Fruit fly (Drosophila melanogaster) whole organism, embryonic: ENCODE data around the gene Fmr1.

Source experiments
- Aef1 ChIP-seq: fragments of 200-800 bp; sonication (Bioruptor generic); IDR thresholded peaks from 3 replicates; pipeline ENCODE4 v1.3.6; 2022; ENCODE audit warnings: missing biosample characterization, missing genetic modification characterization
- Bdp1 ChIP-seq: fragments of 200-800 bp; sonication (Bioruptor generic); optimal IDR thresholded peaks from 3 replicates; lab custom pipeline; 2016; ENCODE audit warnings: missing biosample characterization, missing genetic modification characterization
- CG10274 ChIP-seq: fragments of 200-800 bp; sonication (Bioruptor generic); optimal IDR thresholded peaks from 3 replicates; lab custom pipeline; 2017; ENCODE audit warnings: missing biosample characterization, mild to moderate bottlenecking, missing genetic modification characterization
- CG10431 ChIP-seq: fragments of 200-800 bp; sonication (Bioruptor generic); optimal IDR thresholded peaks from 3 replicates; lab custom pipeline; 2018; ENCODE audit warnings: missing biosample characterization, mild to moderate bottlenecking, missing genetic modification characterization
- CG17361 ChIP-seq: fragments of 200-800 bp; sonication (Bioruptor generic); IDR thresholded peaks from 3 replicates; pipeline ENCODE4 v1.3.6; 2022; ENCODE audit warnings: missing biosample characterization, missing genetic modification characterization
- CG2678 ChIP-seq: fragments of 200-800 bp; sonication (Bioruptor generic); optimal IDR thresholded peaks from 3 replicates; lab custom pipeline; 2019; ENCODE audit warnings: missing biosample characterization, mild to moderate bottlenecking, missing genetic modification characterization, moderate library complexity
- CG2875 ChIP-seq: fragments of 200-800 bp; sonication (Bioruptor generic); optimal IDR thresholded peaks from 2 replicates; lab custom pipeline; 2017; ENCODE audit warnings: missing biosample characterization, mild to moderate bottlenecking, missing genetic modification characterization, missing genetic modification reagents
- CG30020 ChIP-seq: fragments of 200-800 bp; optimal IDR thresholded peaks from 2 replicates; lab custom pipeline; 2019; ENCODE audit warnings: missing biosample characterization, mild to moderate bottlenecking, missing genetic modification characterization, moderate library complexity
- CG31441 ChIP-seq: fragments of 200-800 bp; sonication (Bioruptor generic); IDR thresholded peaks from 2 replicates; pipeline ENCODE4 v1.3.6; 2022; ENCODE audit warnings: missing biosample characterization, missing genetic modification characterization
- CG32532 ChIP-seq: fragments of 200-800 bp; sonication (Bioruptor generic); IDR thresholded peaks from 2 replicates; pipeline ENCODE4 v1.3.6; 2022; ENCODE audit warnings: missing biosample characterization, missing genetic modification characterization
- CG3281 ChIP-seq: fragments of 200-800 bp; sonication (Bioruptor generic); optimal IDR thresholded peaks from 3 replicates; lab custom pipeline; 2017; ENCODE audit warnings: missing biosample characterization, mild to moderate bottlenecking, missing genetic modification characterization
- CG34422 ChIP-seq: fragments of 200-800 bp; sonication (Bioruptor generic); IDR thresholded peaks from 3 replicates; pipeline ENCODE4 v1.3.6; 2022; ENCODE audit warnings: missing biosample characterization, missing genetic modification characterization
- CG3726 ChIP-seq: fragments of 200-800 bp; sonication (Bioruptor generic); IDR thresholded peaks from 3 replicates; pipeline ENCODE4, ENCODE4 v1.3.6; 2022; ENCODE audit warnings: missing biosample characterization, missing genetic modification characterization
- CG3838 ChIP-seq: fragments of 200-800 bp; sonication (Bioruptor generic); optimal IDR thresholded peaks from 3 replicates; lab custom pipeline; 2016; ENCODE audit warnings: missing biosample characterization, missing genetic modification characterization
- CG3847 ChIP-seq: fragments of 200-800 bp; sonication (Bioruptor generic); IDR thresholded peaks from 2 replicates; pipeline ENCODE4 v1.3.6; 2022; ENCODE audit warnings: missing biosample characterization, missing genetic modification characterization
- CG3995 ChIP-seq: fragments of 200-800 bp; sonication (Bioruptor generic); optimal IDR thresholded peaks from 3 replicates; lab custom pipeline; 2016; ENCODE audit warnings: missing biosample characterization, missing genetic modification characterization
- CG4820 ChIP-seq: fragments of 200-800 bp; sonication (Bioruptor generic); optimal IDR thresholded peaks from 3 replicates; lab custom pipeline; 2016; ENCODE audit warnings: missing biosample characterization, missing genetic modification characterization
- CG6813 ChIP-seq: fragments of 200-800 bp; sonication (Bioruptor generic); optimal IDR thresholded peaks from 2 replicates; lab custom pipeline; 2017; ENCODE audit warnings: missing biosample characterization, missing genetic modification characterization, mild to moderate bottlenecking, moderate library complexity, missing genetic modification reagents
- CG6854 ChIP-seq: fragments of 200-800 bp; sonication (Bioruptor generic); optimal IDR thresholded peaks from 3 replicates; lab custom pipeline; 2017; ENCODE audit warnings: missing biosample characterization, mild to moderate bottlenecking, missing genetic modification characterization
- CG7839 ChIP-seq: fragments of 200-800 bp; sonication (Bioruptor generic); optimal IDR thresholded peaks from 3 replicates; lab custom pipeline; 2018; ENCODE audit warnings: missing biosample characterization, mild to moderate bottlenecking, missing genetic modification characterization, moderate library complexity
- CG8281 ChIP-seq: fragments of 200-800 bp; sonication (Bioruptor generic); optimal IDR thresholded peaks from 2 replicates; lab custom pipeline; 2018; ENCODE audit warnings: missing biosample characterization, mild to moderate bottlenecking, missing genetic modification characterization, moderate library complexity
- CG8359 ChIP-seq: fragments of 200-800 bp; sonication (Bioruptor generic); optimal IDR thresholded peaks from 2 replicates; lab custom pipeline; 2017; ENCODE audit warnings: missing biosample characterization, mild to moderate bottlenecking, missing genetic modification characterization, borderline replicate concordance
- CG9215 ChIP-seq: fragments of 200-800 bp; sonication (Bioruptor generic); IDR thresholded peaks from 2 replicates; pipeline ENCODE4 v1.3.6; 2022; ENCODE audit warnings: missing biosample characterization, missing genetic modification characterization
- Doc3 ChIP-seq: fragments of 200-800 bp; sonication (Bioruptor generic); IDR thresholded peaks from 3 replicates; pipeline ENCODE4 v1.3.6; 2022; ENCODE audit warnings: missing biosample characterization, missing genetic modification characterization; ENCODE audit not compliant: partially characterized antibody
- Dref ChIP-seq: fragments of 200-800 bp; sonication (Bioruptor generic); IDR thresholded peaks from 2 replicates; pipeline ENCODE4 v1.3.6; 2022; ENCODE audit warnings: missing biosample characterization, missing genetic modification characterization
- HLH54F ChIP-seq: fragments of 200-800 bp; sonication (Bioruptor generic); optimal IDR thresholded peaks from 3 replicates; lab custom pipeline; 2016; ENCODE audit warnings: missing biosample characterization, missing genetic modification characterization
- Jarid2 ChIP-seq: fragments of 200-800 bp; sonication (Bioruptor generic); optimal IDR thresholded peaks from 3 replicates; lab custom pipeline; 2017; ENCODE audit warnings: mild to moderate bottlenecking, missing biosample characterization, missing genetic modification reagents, missing genetic modification characterization
- Lhr ChIP-seq: fragments of 200-800 bp; sonication (Bioruptor generic); optimal IDR thresholded peaks from 3 replicates; lab custom pipeline; 2017; ENCODE audit warnings: mild to moderate bottlenecking, missing biosample characterization, missing genetic modification reagents, missing genetic modification characterization
- Mrtf ChIP-seq: fragments of 200-800 bp; sonication (Bioruptor generic); IDR thresholded peaks from 3 replicates; pipeline ENCODE4 v1.3.6; 2022; ENCODE audit warnings: missing biosample characterization, missing genetic modification characterization
- Sox100B ChIP-seq: fragments of 200-800 bp; sonication (Bioruptor generic); optimal IDR thresholded peaks from 3 replicates; lab custom pipeline; 2018; ENCODE audit warnings: missing biosample characterization, mild to moderate bottlenecking, missing genetic modification characterization
- Tbp ChIP-seq: fragments of >200 bp; optimal IDR thresholded peaks from 2 replicates; lab custom pipeline; 2018; ENCODE audit warnings: missing biosample characterization, missing genetic modification characterization
- Xbp1 ChIP-seq: fragments of 200-800 bp; sonication (Bioruptor generic); optimal IDR thresholded peaks from 3 replicates; lab custom pipeline; 2016; ENCODE audit warnings: missing biosample characterization, mild to moderate bottlenecking, missing genetic modification characterization
- ap ChIP-seq: fragments of 200-800 bp; sonication (Bioruptor generic); IDR thresholded peaks from 2 replicates; pipeline ENCODE4 v1.3.6; 2022; ENCODE audit warnings: missing biosample characterization, missing genetic modification characterization
- ato ChIP-seq: fragments of 200-800 bp; sonication (Bioruptor generic); IDR thresholded peaks from 2 replicates; pipeline ENCODE4 v1.3.6; 2022; ENCODE audit warnings: missing biosample characterization, missing genetic modification characterization; ENCODE audit not compliant: partially characterized antibody
- da ChIP-seq: fragments of 200-800 bp; sonication (Bioruptor generic); optimal IDR thresholded peaks from 2 replicates; lab custom pipeline; 2016; ENCODE audit warnings: missing biosample characterization, missing genetic modification characterization
- eve ChIP-seq, 2 experiments: fragments of >200 bp; optimal IDR thresholded peaks; 2 replicates each; lab custom pipeline; 2017; ENCODE audit warnings: missing biosample characterization in 2 of 2, missing genetic modification characterization in 2 of 2
- eyg ChIP-seq: fragments of 200-800 bp; sonication (Bioruptor generic); optimal IDR thresholded peaks from 3 replicates; lab custom pipeline; 2016; ENCODE audit warnings: missing biosample characterization, missing genetic modification characterization
- gcm2 ChIP-seq: fragments of 200-800 bp; sonication (Bioruptor generic); optimal IDR thresholded peaks from 2 replicates; lab custom pipeline; 2016; ENCODE audit warnings: missing biosample characterization, missing genetic modification characterization
- grn ChIP-seq: fragments of 200-800 bp; sonication (Bioruptor generic); optimal IDR thresholded peaks from 3 replicates; lab custom pipeline; 2017; ENCODE audit warnings: missing biosample characterization, missing genetic modification characterization
- gro ChIP-seq: fragments of 200-800 bp; sonication (Bioruptor generic); optimal IDR thresholded peaks from 2 replicates; lab custom pipeline; 2016; ENCODE audit warnings: missing biosample characterization, missing genetic modification characterization
- h ChIP-seq: fragments of >200 bp; optimal IDR thresholded peaks from 2 replicates; lab custom pipeline; 2017
- lmd ChIP-seq: fragments of 200-800 bp; sonication (Bioruptor generic); IDR thresholded peaks from 2 replicates; pipeline ENCODE4 v1.3.6; 2022; ENCODE audit warnings: missing biosample characterization, missing genetic modification characterization
- luna ChIP-seq: fragments of 200-800 bp; sonication (Bioruptor generic); optimal IDR thresholded peaks from 2 replicates; lab custom pipeline; 2016; ENCODE audit warnings: missing biosample characterization, missing genetic modification characterization
- onecut ChIP-seq: fragments of 200-800 bp; sonication (Bioruptor generic); IDR thresholded peaks from 2 replicates; pipeline ENCODE4 v1.3.6; 2022; ENCODE audit warnings: missing biosample characterization, missing genetic modification characterization
- pita ChIP-seq: fragments of 200-800 bp; sonication (Bioruptor generic); optimal IDR thresholded peaks from 2 replicates; lab custom pipeline; 2017; ENCODE audit warnings: missing biosample characterization, mild to moderate bottlenecking, missing genetic modification characterization
- prd ChIP-seq, 3 experiments: fragments of >200 bp in 2 of 3; fragments of 200-800 bp in 1 of 3; sonication (Bioruptor generic) in 1 of 3; optimal IDR thresholded peaks in 2 of 3; IDR thresholded peaks in 1 of 3; 2 replicates in 2 of 3; 3 replicates in 1 of 3; pipeline versions ENCODE4 v1.3.6 to Lab custom; 2017 to 2022; ENCODE audit warnings: missing biosample characterization in 1 of 3, missing genetic modification characterization in 1 of 3
- row ChIP-seq: fragments of 200-800 bp; sonication (Bioruptor generic); IDR thresholded peaks from 3 replicates; pipeline ENCODE4 v1.3.6; 2022; ENCODE audit warnings: missing biosample characterization, missing genetic modification characterization
- slp2 ChIP-seq: fragments of 200-800 bp; sonication (Bioruptor generic); optimal IDR thresholded peaks from 2 replicates; lab custom pipeline; 2016; ENCODE audit warnings: missing biosample characterization, missing genetic modification characterization
- tna ChIP-seq: fragments of 200-800 bp; sonication (Bioruptor generic); IDR thresholded peaks from 2 replicates; pipeline ENCODE4 v1.3.6; 2022; ENCODE audit warnings: missing biosample characterization, missing genetic modification characterization; ENCODE audit not compliant: partially characterized antibody
- ttk ChIP-seq: fragments of 200-800 bp; sonication (Bioruptor generic); IDR thresholded peaks from 2 replicates; pipeline ENCODE4 v2.1.2; 2022; ENCODE audit warnings: missing biosample characterization, missing genetic modification characterization
- zen2 ChIP-seq: fragments of 200-800 bp; sonication (Bioruptor generic); IDR thresholded peaks from 3 replicates; pipeline ENCODE4 v1.3.6; 2022; ENCODE audit warnings: missing biosample characterization, missing genetic modification characterization; ENCODE audit not compliant: partially characterized antibody

Fmr1 gene

dm6 chr3R:10084914-10085313, 25.0 kb downstream of the Fmr1 start (continued):
- TF ChIP-seq CG10431 (GFP tag; lab: Kevin White, UChicago): no peak
- no peak for TF ChIP-seq prd (optimal IDR thresholded peaks at IDR 0.05; lab: Kevin White, UChicago)
- peak; percentile 66 for TF ChIP-seq prd (GFP tag; IDR thresholded peaks at IDR 0.05; lab: Robert Waterston, UW)
- peak; percentile 74 for TF ChIP-seq HLH54F (GFP tag; lab: Kevin White, UChicago)
- TF ChIP-seq CG2875: no peak
- TF ChIP-seq CG6813 (GFP tag; lab: Kevin White, UChicago): peak; percentile 21
- no peak for TF ChIP-seq h
- peak; percentile 65; the same call in 1 of the 2 replicates for TF ChIP-seq lmd (GFP tag; lab: Robert Waterston, UW)
- peak; percentile 50 for TF ChIP-seq CG3847 (GFP tag; lab: Robert Waterston, UW)
- TF ChIP-seq slp2 (GFP tag; lab: Kevin White, UChicago): no peak
- TF ChIP-seq CG32532 (GFP tag; lab: Robert Waterston, UW): peak; percentile 82
- TF ChIP-seq row (GFP tag; lab: Robert Waterston, UW): peak; percentile 62
- peak; percentile 9 for TF ChIP-seq eyg (GFP tag; lab: Kevin White, UChicago)
- 0 out of 3 replicates have a peak, but pooled peaks have one; percentile 40 for TF ChIP-seq Mrtf (GFP tag; lab: Robert Waterston, UW)
- TF ChIP-seq eve (GFP tag; optimal IDR thresholded peaks at IDR 0.05; lab: Kevin White, UChicago): no peak
- TF ChIP-seq tna (GFP tag; lab: Robert Waterston, UW): no peak
- TF ChIP-seq CG2678 (tag; lab: Kevin White, UChicago): peak; percentile 70
- no peak for TF ChIP-seq zen2 (GFP tag; lab: Robert Waterston, UW)
- no peak for TF ChIP-seq Doc3 (GFP tag; lab: Robert Waterston, UW)
- TF ChIP-seq CG31441 (GFP tag; lab: Robert Waterston, UW): no peak
- no peak for TF ChIP-seq CG8281
- no peak for TF ChIP-seq ato (GFP tag; lab: Robert Waterston, UW)
- no peak for TF ChIP-seq CG8359 (GFP tag; lab: Kevin White, UChicago)
- 0 out of 3 replicates have a peak, but pooled peaks have one; percentile 11 for TF ChIP-seq CG17361 (GFP tag; lab: Robert Waterston, UW)
- TF ChIP-seq CG3726 (GFP tag; lab: Robert Waterston, UW): no peak
- TF ChIP-seq ap: no peak
- no peak for TF ChIP-seq Sox100B (GFP tag; lab: Kevin White, UChicago)
- TF ChIP-seq Aef1 (GFP tag; lab: Robert Waterston, UW): peak; percentile 69
- TF ChIP-seq Lhr (GFP tag; lab: Kevin White, UChicago): no peak
- TF ChIP-seq grn (GFP tag; lab: Kevin White, UChicago): no peak
- TF ChIP-seq gro (GFP tag; lab: Kevin White, UChicago): peak; percentile 58
- peak; percentile 67 for TF ChIP-seq CG9215
- peak; percentile 79 for TF ChIP-seq CG3281 (GFP tag; lab: Kevin White, UChicago)
- peak; percentile 35 for TF ChIP-seq luna (GFP tag; lab: Kevin White, UChicago)
- TF ChIP-seq Tbp: no peak
- no peak for TF ChIP-seq Jarid2 (GFP tag; lab: Kevin White, UChicago)
- TF ChIP-seq gcm2: no peak
- peak; percentile 16 for TF ChIP-seq CG3995 (GFP tag; lab: Kevin White, UChicago)
- TF ChIP-seq Bdp1 (GFP tag; lab: Kevin White, UChicago): no peak
- no peak for TF ChIP-seq CG6854 (GFP tag; lab: Kevin White, UChicago)
- TF ChIP-seq ttk (GFP tag; lab: Robert Waterston, UW): peak; percentile 52
- TF ChIP-seq da (GFP tag; lab: Kevin White, UChicago): no peak
- no peak for TF ChIP-seq Dref (GFP tag; lab: Robert Waterston, UW)
- no peak for TF ChIP-seq onecut (GFP tag; lab: Robert Waterston, UW)
- no peak for TF ChIP-seq CG3838
- no peak for TF ChIP-seq CG4820
- TF ChIP-seq CG10274 (GFP tag; lab: Kevin White, UChicago): peak; percentile 22
- peak; percentile 29 for TF ChIP-seq Xbp1 (GFP tag; lab: Kevin White, UChicago)
- no peak for TF ChIP-seq CG30020 (tag; lab: Kevin White, UChicago)
- TF ChIP-seq CG7839 (tag; lab: Kevin White, UChicago): peak; percentile 61
- 0 out of 3 replicates have a peak, but pooled peaks have one; percentile 39 for TF ChIP-seq CG34422 (GFP tag; lab: Robert Waterston, UW)
- TF ChIP-seq pita (GFP tag; lab: Kevin White, UChicago): no peak
